Fruit fly (Drosophila melanogaster) whole organism, embryonic: ENCODE measurements around the gene Pdcd4.

Experiments used
- CG10147 ChIP-seq: fragments of 200-800 bp; sonication (Bioruptor generic); optimal IDR thresholded peaks from 2 replicates; lab custom pipeline; 2019; ENCODE audit warnings: missing biosample characterization, mild to moderate bottlenecking, missing genetic modification characterization, moderate library complexity
- CG12104 ChIP-seq: fragments of 200-800 bp; sonication (Bioruptor generic); optimal IDR thresholded peaks from 3 replicates; lab custom pipeline; 2016; ENCODE audit warnings: missing biosample characterization, missing genetic modification characterization
- CG12219 ChIP-seq: fragments of 200-800 bp; sonication (Bioruptor generic); optimal IDR thresholded peaks from 3 replicates; lab custom pipeline; 2018; ENCODE audit warnings: missing biosample characterization, mild to moderate bottlenecking, missing genetic modification characterization
- CG12236 ChIP-seq: fragments of 200-800 bp; sonication (Bioruptor generic); optimal IDR thresholded peaks from 2 replicates; lab custom pipeline; 2016; ENCODE audit warnings: missing biosample characterization, missing genetic modification characterization
- CG12769 ChIP-seq: fragments of 200-800 bp; sonication (Bioruptor generic); optimal IDR thresholded peaks from 2 replicates; lab custom pipeline; 2019; ENCODE audit warnings: missing biosample characterization, mild to moderate bottlenecking, missing genetic modification characterization, moderate library complexity
- CG13296 ChIP-seq: fragments of 200-800 bp; sonication (Bioruptor generic); optimal IDR thresholded peaks from 3 replicates; lab custom pipeline; 2018; ENCODE audit warnings: missing biosample characterization, mild to moderate bottlenecking, missing genetic modification characterization
- CG14710 ChIP-seq: fragments of 200-800 bp; sonication (Bioruptor generic); optimal IDR thresholded peaks from 3 replicates; lab custom pipeline; 2019; ENCODE audit warnings: missing biosample characterization, mild to moderate bottlenecking, missing genetic modification characterization, moderate library complexity
- CG15601 ChIP-seq: fragments of 200-800 bp; sonication (Bioruptor generic); optimal IDR thresholded peaks from 3 replicates; lab custom pipeline; 2019; ENCODE audit warnings: missing biosample characterization, mild to moderate bottlenecking, missing genetic modification characterization, moderate library complexity
- CG16779 ChIP-seq: fragments of 200-800 bp; sonication (Bioruptor generic); IDR thresholded peaks from 2 replicates; pipeline ENCODE4 v1.3.6; 2022; ENCODE audit warnings: missing biosample characterization, missing genetic modification characterization
- CG2129 ChIP-seq: fragments of 200-800 bp; sonication (Bioruptor generic); IDR thresholded peaks from 2 replicates; pipeline ENCODE4 v1.3.6; 2022; ENCODE audit warnings: missing biosample characterization, missing genetic modification characterization; ENCODE audit not compliant: partially characterized antibody
- CG2712 ChIP-seq: fragments of 200-800 bp; optimal IDR thresholded peaks from 3 replicates; lab custom pipeline; 2019; ENCODE audit warnings: missing biosample characterization, mild to moderate bottlenecking, missing genetic modification characterization, moderate library complexity
- CG32532 ChIP-seq: fragments of 200-800 bp; sonication (Bioruptor generic); IDR thresholded peaks from 2 replicates; pipeline ENCODE4 v1.3.6; 2022; ENCODE audit warnings: missing biosample characterization, missing genetic modification characterization
- CG4328 ChIP-seq: fragments of 200-800 bp; sonication (Bioruptor generic); optimal IDR thresholded peaks from 3 replicates; lab custom pipeline; 2017; ENCODE audit warnings: missing biosample characterization, missing genetic modification reagents, missing genetic modification characterization
- CG4730 ChIP-seq: fragments of 200-800 bp; sonication (Bioruptor generic); IDR thresholded peaks from 2 replicates; pipeline ENCODE4 v1.3.6; 2022; ENCODE audit warnings: missing biosample characterization, missing genetic modification characterization
- CG7987 ChIP-seq: fragments of 200-800 bp; sonication (Bioruptor generic); optimal IDR thresholded peaks from 2 replicates; lab custom pipeline; 2018; ENCODE audit warnings: missing biosample characterization, mild to moderate bottlenecking, missing genetic modification characterization, moderate library complexity
- CG8924 ChIP-seq: fragments of 200-800 bp; optimal IDR thresholded peaks from 3 replicates; lab custom pipeline; 2019; ENCODE audit warnings: missing biosample characterization, mild to moderate bottlenecking, missing genetic modification characterization, moderate library complexity
- CHES-1-like ChIP-seq: fragments of 200-800 bp; sonication (Bioruptor generic); optimal IDR thresholded peaks from 2 replicates; lab custom pipeline; 2016; ENCODE audit warnings: missing biosample characterization, missing genetic modification characterization
- Chrac-16 ChIP-seq: fragments of 200-800 bp; sonication (Bioruptor generic); optimal IDR thresholded peaks from 3 replicates; lab custom pipeline; 2016; ENCODE audit warnings: missing biosample characterization, missing genetic modification characterization
- E2f1 ChIP-seq: fragments of 200-800 bp; sonication (Bioruptor generic); IDR thresholded peaks from 2 replicates; pipeline ENCODE4 v1.3.6; 2022; ENCODE audit warnings: missing biosample characterization, missing genetic modification characterization
- Gug ChIP-seq: fragments of 200-800 bp; sonication (Bioruptor generic); IDR thresholded peaks from 4 replicates; pipeline ENCODE4 v1.3.6; 2022; ENCODE audit warnings: missing biosample characterization, missing genetic modification characterization
- Hey ChIP-seq: fragments of 200-800 bp; sonication (Bioruptor generic); optimal IDR thresholded peaks from 3 replicates; lab custom pipeline; 2018; ENCODE audit warnings: missing biosample characterization, mild to moderate bottlenecking, missing genetic modification characterization
- MTF-1 ChIP-seq: fragments of 200-800 bp; sonication (Bioruptor generic); optimal IDR thresholded peaks from 2 replicates; lab custom pipeline; 2018; ENCODE audit warnings: missing biosample characterization, mild to moderate bottlenecking, missing genetic modification characterization, borderline replicate concordance
- Meics ChIP-seq: fragments of 200-800 bp; sonication (Bioruptor generic); optimal IDR thresholded peaks from 2 replicates; lab custom pipeline; 2017; ENCODE audit warnings: missing biosample characterization, mild to moderate bottlenecking, missing genetic modification characterization
- Nf-YA ChIP-seq: fragments of 200-800 bp; sonication (Bioruptor generic); IDR thresholded peaks from 2 replicates; pipeline ENCODE4 v1.3.6; 2022; ENCODE audit warnings: missing biosample characterization, missing genetic modification characterization
- NfI ChIP-seq: fragments of 200-800 bp; sonication (Bioruptor generic); optimal IDR thresholded peaks from 3 replicates; lab custom pipeline; 2018; ENCODE audit warnings: missing biosample characterization, mild to moderate bottlenecking, missing genetic modification characterization, moderate library complexity
- Pdp1 ChIP-seq, 2 experiments: fragments of 200-800 bp; sonication (Bioruptor generic); optimal IDR thresholded peaks; 3 replicates each; lab custom pipeline; 2016; ENCODE audit warnings: missing biosample characterization in 2 of 2, missing genetic modification characterization in 2 of 2, mild to moderate bottlenecking in 1 of 2, moderate library complexity in 1 of 2
- Trl ChIP-seq, 3 experiments: fragments of >200 bp in 2 of 3; fragments of 200-800 bp in 1 of 3; sonication (Bioruptor generic) in 1 of 3; optimal IDR thresholded peaks; 2 replicates in 1 of 3; 3 replicates in 2 of 3; lab custom pipeline; 2016 to 2017; ENCODE audit warnings: missing biosample characterization in 1 of 3, missing genetic modification characterization in 1 of 3
- Vsx1 ChIP-seq: fragments of 200-800 bp; sonication (Bioruptor generic); optimal IDR thresholded peaks from 2 replicates; lab custom pipeline; 2017; ENCODE audit warnings: missing biosample characterization, mild to moderate bottlenecking, missing genetic modification characterization, missing genetic modification reagents
- ab ChIP-seq: fragments of 200-800 bp; sonication (Bioruptor generic); optimal IDR thresholded peaks from 2 replicates; lab custom pipeline; 2016; ENCODE audit warnings: missing biosample characterization, missing genetic modification characterization
- ara ChIP-seq: fragments of 200-800 bp; sonication (Bioruptor generic); IDR thresholded peaks from 2 replicates; pipeline ENCODE4 v1.3.6; 2022; ENCODE audit warnings: missing biosample characterization, missing genetic modification characterization
- ato ChIP-seq: fragments of 200-800 bp; sonication (Bioruptor generic); IDR thresholded peaks from 2 replicates; pipeline ENCODE4 v1.3.6; 2022; ENCODE audit warnings: missing biosample characterization, missing genetic modification characterization; ENCODE audit not compliant: partially characterized antibody
- bsh ChIP-seq, 2 experiments: fragments of 200-800 bp; sonication (Bioruptor generic); optimal IDR thresholded peaks; 2 replicates each; lab custom pipeline; 2017 to 2018; ENCODE audit warnings: mild to moderate bottlenecking in 2 of 2, missing biosample characterization in 2 of 2, missing genetic modification characterization in 2 of 2, moderate library complexity in 1 of 2
- ci ChIP-seq: fragments of 200-800 bp; sonication (Bioruptor generic); IDR thresholded peaks from 3 replicates; pipeline ENCODE4 v1.3.6; 2022; ENCODE audit warnings: missing biosample characterization, missing genetic modification characterization
- cwo ChIP-seq: fragments of 200-800 bp; sonication (Bioruptor generic); optimal IDR thresholded peaks from 3 replicates; lab custom pipeline; 2017; ENCODE audit warnings: missing biosample characterization, missing genetic modification characterization, mild to moderate bottlenecking, moderate library complexity, missing genetic modification reagents
- dmrt11E ChIP-seq: fragments of 200-800 bp; sonication (Bioruptor generic); optimal IDR thresholded peaks from 3 replicates; lab custom pipeline; 2018; ENCODE audit warnings: missing biosample characterization, mild to moderate bottlenecking, missing genetic modification characterization, moderate library complexity
- ham ChIP-seq: fragments of 200-800 bp; sonication (Bioruptor generic); IDR thresholded peaks from 2 replicates; pipeline ENCODE4 v1.3.6; 2022; ENCODE audit warnings: missing biosample characterization, missing genetic modification characterization
- hb ChIP-seq: fragments of 200-800 bp; sonication (Bioruptor generic); IDR thresholded peaks from 3 replicates; pipeline ENCODE4 v1.3.6; 2022; ENCODE audit warnings: missing biosample characterization, missing genetic modification characterization; ENCODE audit not compliant: partially characterized antibody
- inv ChIP-seq: fragments of 200-800 bp; sonication (Bioruptor generic); IDR thresholded peaks from 2 replicates; pipeline ENCODE4 v1.3.6; 2022; ENCODE audit warnings: missing biosample characterization, missing genetic modification characterization; ENCODE audit not compliant: partially characterized antibody
- kah ChIP-seq: fragments of 200-800 bp; sonication (Bioruptor generic); optimal IDR thresholded peaks from 2 replicates; lab custom pipeline; 2018; ENCODE audit warnings: missing biosample characterization, mild to moderate bottlenecking, missing genetic modification characterization
- klu ChIP-seq: fragments of 200-800 bp; sonication (Bioruptor generic); IDR thresholded peaks from 2 replicates; pipeline ENCODE4 v1.3.6; 2022; ENCODE audit warnings: missing biosample characterization, missing genetic modification characterization
- lab ChIP-seq: fragments of 200-800 bp; sonication (Bioruptor generic); optimal IDR thresholded peaks from 3 replicates; lab custom pipeline; 2017; ENCODE audit warnings: missing biosample characterization, missing genetic modification characterization, mild to moderate bottlenecking, moderate library complexity, missing genetic modification reagents
- mld ChIP-seq: fragments of 200-800 bp; sonication (Bioruptor generic); IDR thresholded peaks from 3 replicates; pipeline ENCODE4 v1.3.6; 2022; ENCODE audit warnings: missing biosample characterization, missing genetic modification characterization; ENCODE audit not compliant: partially characterized antibody
- onecut ChIP-seq: fragments of 200-800 bp; sonication (Bioruptor generic); IDR thresholded peaks from 2 replicates; pipeline ENCODE4 v1.3.6; 2022; ENCODE audit warnings: missing biosample characterization, missing genetic modification characterization
- p53 ChIP-seq: fragments of 200-800 bp; sonication (Bioruptor generic); optimal IDR thresholded peaks from 2 replicates; lab custom pipeline; 2016; ENCODE audit warnings: missing biosample characterization, missing genetic modification characterization
- pfk ChIP-seq: fragments of 200-800 bp; sonication (Bioruptor generic); optimal IDR thresholded peaks from 2 replicates; lab custom pipeline; 2018; ENCODE audit warnings: missing biosample characterization, mild to moderate bottlenecking, missing genetic modification characterization, moderate library complexity
- row ChIP-seq: fragments of 200-800 bp; sonication (Bioruptor generic); IDR thresholded peaks from 3 replicates; pipeline ENCODE4 v1.3.6; 2022; ENCODE audit warnings: missing biosample characterization, missing genetic modification characterization
- seq ChIP-seq: fragments of 200-800 bp; sonication (Bioruptor generic); IDR thresholded peaks from 2 replicates; pipeline ENCODE4 v1.3.6; 2022; ENCODE audit warnings: missing biosample characterization, missing genetic modification characterization
- toy ChIP-seq: fragments of 200-800 bp; sonication (Bioruptor generic); IDR thresholded peaks from 2 replicates; pipeline ENCODE4 v1.3.6; 2022; ENCODE audit warnings: missing biosample characterization, missing genetic modification characterization
- usp ChIP-seq: fragments of >200 bp; optimal IDR thresholded peaks from 2 replicates; lab custom pipeline; 2017; ENCODE audit warnings: missing biosample characterization, missing genetic modification characterization
- zfh1 ChIP-seq: fragments of 200-800 bp; sonication (Bioruptor generic); IDR thresholded peaks from 3 replicates; pipeline ENCODE4 v1.3.6; 2022; ENCODE audit warnings: missing biosample characterization, missing genetic modification characterization

The Pdcd4 gene

DNA sequence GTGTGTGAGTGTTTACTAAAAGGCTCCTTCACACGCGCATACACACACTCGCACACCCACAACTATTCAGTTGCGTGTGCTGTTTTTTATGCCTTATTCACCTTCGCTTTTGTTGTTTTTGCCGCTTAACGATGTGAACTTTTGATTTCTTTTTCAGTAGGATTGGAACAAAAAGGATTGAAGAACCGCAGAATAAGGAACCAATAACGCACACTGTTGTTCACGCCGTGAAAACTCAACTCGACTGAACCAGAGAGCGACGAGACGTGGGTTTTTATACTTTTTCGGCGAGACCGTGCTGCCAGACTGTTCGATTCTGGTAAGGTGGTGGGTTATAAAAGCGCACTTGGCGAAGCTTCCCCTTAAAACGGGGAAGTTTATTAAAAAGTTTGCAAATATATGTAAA is at the start of gene Pdcd4 (continued):
- TF ChIP-seq mld (GFP tag; lab: Robert Waterston, UW) (no peak), CG12219 (no peak), CG7987 (GFP tag; lab: Kevin White, UChicago) (no peak), CG8924 (tag; lab: Kevin White, UChicago) (peak; percentile 44), pfk (peak; percentile 4), CG2712 (peak; percentile 39), CG12104 (GFP tag; lab: Kevin White, UChicago) (no peak), Chrac-16 (no peak), bsh (GFP tag; optimal IDR thresholded peaks at IDR 0.05; lab: Kevin White, UChicago) (no peak), CG2129 (no peak), ab (GFP tag; lab: Kevin White, UChicago) (no peak), kah (no peak), ham (GFP tag; lab: Robert Waterston, UW) (no peak), CG4328 (peak; percentile 52), usp (no peak), MTF-1 (GFP tag; lab: Kevin White, UChicago) (no peak), Trl (optimal IDR thresholded peaks at IDR 0.05; lab: Kevin White, UChicago) (no peak), Trl (GFP tag; optimal IDR thresholded peaks at IDR 0.05; lab: Kevin White, UChicago) (peak; percentile 34), Pdp1 (GFP tag; optimal IDR thresholded peaks at IDR 0.05; lab: Kevin White, UChicago) (peak in 1 of 2 experiments; percentile 32), CG12236 (GFP tag; lab: Kevin White, UChicago) (no peak), CG15601 (tag; lab: Kevin White, UChicago) (no peak), toy (GFP tag; lab: Robert Waterston, UW) (no peak), CG4730 (GFP tag; lab: Robert Waterston, UW) (no peak), CG13296 (GFP tag; lab: Kevin White, UChicago) (peak; percentile 23), Nf-YA (0 out of 2 replicates have a peak, but pooled peaks have one; percentile 31), Hey (tag; lab: Kevin White, UChicago) (no peak), lab (GFP tag; lab: Kevin White, UChicago) (peak; percentile 4), CG14710 (tag; lab: Kevin White, UChicago) (peak; percentile 66), CG16779 (GFP tag; lab: Robert Waterston, UW) (no peak), p53 (GFP tag; lab: Kevin White, UChicago) (no peak), seq (GFP tag; lab: Robert Waterston, UW) (no peak), ato (GFP tag; lab: Robert Waterston, UW) (no peak), onecut (GFP tag; lab: Robert Waterston, UW) (no peak), CG12769 (tag; lab: Kevin White, UChicago) (peak; percentile 44), CHES-1-like (GFP tag; lab: Kevin White, UChicago) (peak; percentile 34), zfh1 (GFP tag; lab: Robert Waterston, UW) (peak; percentile 40; the same call in 1 of the 3 replicates), Gug (GFP tag; lab: Robert Waterston, UW) (0 out of 4 replicates have a peak, but pooled peaks have one; percentile 26), inv (GFP tag; lab: Robert Waterston, UW) (no peak), E2f1 (GFP tag; lab: Robert Waterston, UW) (no peak), Vsx1 (GFP tag; lab: Kevin White, UChicago) (no peak), CG32532 (GFP tag; lab: Robert Waterston, UW) (peak; percentile 17; the same call in 1 of the 2 replicates), dmrt11E (tag; lab: Kevin White, UChicago) (no peak), klu (GFP tag; lab: Robert Waterston, UW) (no peak), CG10147 (GFP tag; lab: Kevin White, UChicago) (no peak), Meics (no peak), row (GFP tag; lab: Robert Waterston, UW) (no peak), NfI (GFP tag; lab: Kevin White, UChicago) (peak; percentile 35), ara (GFP tag; lab: Robert Waterston, UW) (no peak), hb (GFP tag; lab: Robert Waterston, UW) (no peak; the same call in 2 of the 3 replicates), ci (GFP tag; lab: Robert Waterston, UW) (0 out of 3 replicates have a peak, but pooled peaks have one; percentile 27), cwo (no peak)
